Worm (Caenorhabditis elegans) whole organism, midembryonic: Measurements from ENCODE around the gene aly-3.

Experiments
- T22C8.4 ChIP-seq: fragments of 200-800 bp; sonication (Bioruptor generic); IDR thresholded peaks from 2 replicates; pipeline ENCODE4 v1.3.6; 2022; ENCODE audit warnings: missing genetic modification characterization, missing compliant biosample characterization
- cog-1 ChIP-seq: sonication (generic microtip); optimal IDR thresholded peaks from 2 replicates; lab custom pipeline; 2016; ENCODE audit warnings: missing genetic modification characterization, missing compliant biosample characterization
- flt-1 ChIP-seq: fragments of 200-800 bp; sonication (Bioruptor generic); IDR thresholded peaks from 2 replicates; pipeline ENCODE4 v1.3.6; 2022; ENCODE audit warnings: missing genetic modification characterization, missing compliant biosample characterization
- klf-2 ChIP-seq: fragments of 200-800 bp; sonication (Bioruptor generic); conservative IDR thresholded peaks from 2 replicates; pipeline ENCODE4 v1.3.6; 2022; ENCODE audit warnings: missing genetic modification reagents, missing genetic modification characterization, missing compliant biosample characterization
- med-1 ChIP-seq: sonication (generic microtip); optimal IDR thresholded peaks from 2 replicates; lab custom pipeline; 2017; ENCODE audit warnings: missing genetic modification characterization, mild to moderate bottlenecking, missing compliant biosample characterization, antibody characterized with exemption, missing genetic modification reagents; ENCODE audit not compliant: insufficient read depth
- ref-1 ChIP-seq: fragments of 200-800 bp; sonication (Bioruptor generic); conservative IDR thresholded peaks from 2 replicates; pipeline ENCODE4 v1.3.6; 2022; ENCODE audit warnings: missing genetic modification reagents, missing genetic modification characterization, missing compliant biosample characterization
- tab-1 ChIP-seq: fragments of 200-800 bp; sonication (Bioruptor generic); IDR thresholded peaks from 2 replicates; pipeline ENCODE4 v1.3.6; 2022; ENCODE audit warnings: missing genetic modification characterization, missing compliant biosample characterization
- ztf-23 ChIP-seq: fragments of 200-800 bp; sonication (Bioruptor generic); IDR thresholded peaks from 2 replicates; pipeline ENCODE4 v1.3.6; 2022; ENCODE audit warnings: missing genetic modification reagents, missing genetic modification characterization, missing compliant biosample characterization
- ztf-29 ChIP-seq: fragments of 200-800 bp; sonication (Bioruptor generic); IDR thresholded peaks from 2 replicates; pipeline ENCODE4 v1.3.6; 2022; ENCODE audit warnings: missing genetic modification reagents, missing genetic modification characterization, missing compliant biosample characterization

- TF ChIP-seq med-1 (no peak), ztf-29 (no peak), cog-1 (tag; lab: Kevin White, UChicago) (no peak), flt-1 (no peak), T22C8.4 (GFP tag; lab: Robert Waterston, UW) (no peak), ztf-23 (GFP tag; lab: Robert Waterston, UW) (no peak), klf-2 (GFP tag; lab: Robert Waterston, UW) (no peak), ref-1 (GFP tag; lab: Robert Waterston, UW) (no peak), tab-1 (GFP tag; lab: Robert Waterston, UW) (no peak)
These were observed 14.0 kb upstream of the aly-3 start for ce11 chrIV:12108984-12109657.
